Fruit fly (Drosophila melanogaster) whole organism, prepupa: Measurements from ENCODE around the gene Tpr2.

Experiments
- Blimp-1 ChIP-seq: fragments of 200-800 bp; sonication (Bioruptor generic); optimal IDR thresholded peaks from 3 replicates; lab custom pipeline; 2017; ENCODE audit warnings: missing biosample characterization, missing genetic modification characterization, mild to moderate bottlenecking, moderate library complexity, missing genetic modification reagents
- CG10631 ChIP-seq: fragments of 200-800 bp; sonication (Bioruptor generic); optimal IDR thresholded peaks from 2 replicates; lab custom pipeline; 2016; ENCODE audit warnings: missing biosample characterization, missing genetic modification characterization
- CG10669 ChIP-seq: fragments of 200-800 bp; sonication (Bioruptor generic); optimal IDR thresholded peaks from 3 replicates; lab custom pipeline; 2018; ENCODE audit warnings: missing biosample characterization, mild to moderate bottlenecking, missing genetic modification characterization, moderate library complexity
- CG11294 ChIP-seq: fragments of 200-800 bp; sonication (Bioruptor generic); IDR thresholded peaks from 2 replicates; pipeline ENCODE4 v1.3.6; 2022; ENCODE audit warnings: missing biosample characterization, missing genetic modification characterization
- CG15336 ChIP-seq: fragments of 200-800 bp; sonication (Bioruptor generic); IDR thresholded peaks from 2 replicates; pipeline ENCODE4 v1.3.6; 2022; ENCODE audit warnings: missing biosample characterization, missing genetic modification characterization
- CG1621 ChIP-seq: fragments of 200-800 bp; sonication (Bioruptor generic); optimal IDR thresholded peaks from 3 replicates; lab custom pipeline; 2018; ENCODE audit warnings: missing biosample characterization, mild to moderate bottlenecking, missing genetic modification characterization
- CG16779 ChIP-seq: fragments of 200-800 bp; sonication (Bioruptor generic); optimal IDR thresholded peaks from 3 replicates; lab custom pipeline; 2017; ENCODE audit warnings: missing biosample characterization, mild to moderate bottlenecking, missing genetic modification characterization
- CG3032 ChIP-seq: fragments of 200-800 bp; optimal IDR thresholded peaks from 2 replicates; lab custom pipeline; 2019; ENCODE audit warnings: missing biosample characterization, mild to moderate bottlenecking, missing genetic modification characterization, moderate library complexity
- CG32006 ChIP-seq: fragments of 200-800 bp; sonication (Bioruptor generic); optimal IDR thresholded peaks from 3 replicates; lab custom pipeline; 2017; ENCODE audit warnings: missing biosample characterization, mild to moderate bottlenecking, missing genetic modification characterization
- CG34406 ChIP-seq: fragments of 200-800 bp; sonication (Bioruptor generic); optimal IDR thresholded peaks from 3 replicates; lab custom pipeline; 2016; ENCODE audit warnings: missing biosample characterization, missing genetic modification characterization
- CG3919 ChIP-seq: fragments of 200-800 bp; sonication (Bioruptor generic); optimal IDR thresholded peaks from 3 replicates; lab custom pipeline; 2016; ENCODE audit warnings: missing biosample characterization, missing genetic modification characterization
- CG6163 ChIP-seq: fragments of 200-800 bp; sonication (Bioruptor generic); IDR thresholded peaks from 3 replicates; pipeline ENCODE4 v1.3.6; 2022; ENCODE audit warnings: missing biosample characterization, missing genetic modification characterization
- CG6276 ChIP-seq: fragments of 200-800 bp; sonication (Bioruptor generic); optimal IDR thresholded peaks from 2 replicates; lab custom pipeline; 2017; ENCODE audit warnings: missing biosample characterization, mild to moderate bottlenecking, missing genetic modification characterization
- CG6792 ChIP-seq: fragments of 200-800 bp; sonication (Bioruptor generic); optimal IDR thresholded peaks from 3 replicates; lab custom pipeline; 2016; ENCODE audit warnings: missing biosample characterization, missing genetic modification characterization
- CG7368 ChIP-seq: fragments of 200-800 bp; sonication (Bioruptor generic); optimal IDR thresholded peaks from 3 replicates; lab custom pipeline; 2016; ENCODE audit warnings: missing biosample characterization, missing genetic modification characterization
- CG8119 ChIP-seq: fragments of 200-800 bp; sonication (Bioruptor generic); IDR thresholded peaks from 3 replicates; pipeline ENCODE4 v1.3.6; 2022; ENCODE audit warnings: missing biosample characterization, missing genetic modification characterization
- CG8319 ChIP-seq: fragments of 200-800 bp; sonication (Bioruptor generic); optimal IDR thresholded peaks from 3 replicates; lab custom pipeline; 2016; ENCODE audit warnings: missing biosample characterization, missing genetic modification characterization
- Eip78C ChIP-seq: fragments of 200-800 bp; sonication (Bioruptor generic); peaks from one replicate; lab custom pipeline; 2016; ENCODE audit warnings: missing biosample characterization, missing genetic modification characterization
- Eip93F ChIP-seq: fragments of 200-800 bp; sonication (Bioruptor generic); optimal IDR thresholded peaks from 2 replicates; lab custom pipeline; 2016; ENCODE audit warnings: missing biosample characterization, mild to moderate bottlenecking, missing genetic modification characterization
- Ets21C ChIP-seq: fragments of 200-800 bp; sonication (Bioruptor generic); optimal IDR thresholded peaks from 3 replicates; lab custom pipeline; 2016; ENCODE audit warnings: missing biosample characterization, missing genetic modification characterization
- Ets96B ChIP-seq: fragments of 200-800 bp; optimal IDR thresholded peaks from 2 replicates; lab custom pipeline; 2019; ENCODE audit warnings: missing biosample characterization, mild to moderate bottlenecking, missing genetic modification characterization, moderate library complexity
- Gug ChIP-seq: fragments of 200-800 bp; sonication (Bioruptor generic); IDR thresholded peaks from 2 replicates; pipeline ENCODE4 v1.3.6; 2022; ENCODE audit warnings: missing biosample characterization, missing genetic modification characterization
- Hr39 ChIP-seq: fragments of 200-800 bp; sonication (Bioruptor generic); optimal IDR thresholded peaks from 2 replicates; lab custom pipeline; 2016; ENCODE audit warnings: missing biosample characterization, missing genetic modification characterization
- Hr4 ChIP-seq: fragments of 200-800 bp; sonication (Bioruptor generic); optimal IDR thresholded peaks from 3 replicates; lab custom pipeline; 2016; ENCODE audit warnings: missing biosample characterization, missing genetic modification characterization
- Met ChIP-seq: fragments of 200-800 bp; sonication (Bioruptor generic); optimal IDR thresholded peaks from 3 replicates; lab custom pipeline; 2016; ENCODE audit warnings: missing biosample characterization, missing genetic modification characterization
- Smox ChIP-seq: fragments of 200-800 bp; sonication (Bioruptor generic); optimal IDR thresholded peaks from 3 replicates; lab custom pipeline; 2016; ENCODE audit warnings: missing biosample characterization, missing genetic modification characterization
- Sox102F ChIP-seq: fragments of 200-800 bp; sonication (Bioruptor generic); optimal IDR thresholded peaks from 2 replicates; lab custom pipeline; 2016; ENCODE audit warnings: missing biosample characterization, mild to moderate bottlenecking, missing genetic modification characterization
- Sox14 ChIP-seq: fragments of 200-800 bp; sonication (Bioruptor generic); optimal IDR thresholded peaks from 3 replicates; lab custom pipeline; 2016; ENCODE audit warnings: missing biosample characterization, missing genetic modification characterization
- cyc ChIP-seq: fragments of 200-800 bp; sonication (Bioruptor generic); optimal IDR thresholded peaks from 3 replicates; lab custom pipeline; 2016; ENCODE audit warnings: missing biosample characterization, missing genetic modification characterization
- dac ChIP-seq: fragments of 200-800 bp; sonication (Bioruptor generic); optimal IDR thresholded peaks from 2 replicates; lab custom pipeline; 2017; ENCODE audit warnings: missing biosample characterization, mild to moderate bottlenecking, missing genetic modification characterization
- dsx ChIP-seq: fragments of 200-800 bp; optimal IDR thresholded peaks from 3 replicates; lab custom pipeline; 2019; ENCODE audit warnings: missing biosample characterization, mild to moderate bottlenecking, missing genetic modification characterization, moderate library complexity; ENCODE audit not compliant: poor library complexity, severe bottlenecking
- eg ChIP-seq: fragments of 200-800 bp; sonication (Bioruptor generic); IDR thresholded peaks from 3 replicates; pipeline ENCODE4 v1.3.6; 2022; ENCODE audit warnings: missing biosample characterization, missing genetic modification characterization
- fd59A ChIP-seq: fragments of 200-800 bp; sonication (Bioruptor generic); optimal IDR thresholded peaks from 2 replicates; lab custom pipeline; 2017; ENCODE audit warnings: missing biosample characterization, mild to moderate bottlenecking, missing genetic modification characterization, missing genetic modification reagents
- fkh ChIP-seq: fragments of 200-800 bp; sonication (Bioruptor generic); optimal IDR thresholded peaks from 3 replicates; lab custom pipeline; 2017; ENCODE audit warnings: missing biosample characterization, mild to moderate bottlenecking, missing genetic modification characterization, moderate library complexity
- lz ChIP-seq: fragments of 200-800 bp; sonication (Bioruptor generic); optimal IDR thresholded peaks from 3 replicates; lab custom pipeline; 2016; ENCODE audit warnings: missing biosample characterization, missing genetic modification characterization
- salr ChIP-seq, 2 experiments: fragments of 200-800 bp; sonication (Bioruptor generic); optimal IDR thresholded peaks; 3 replicates each; lab custom pipeline; 2016 to 2018; ENCODE audit warnings: missing biosample characterization in 2 of 2, missing genetic modification characterization in 2 of 2, mild to moderate bottlenecking in 1 of 2
- ss ChIP-seq, 2 experiments: fragments of 200-800 bp; sonication (Bioruptor generic); optimal IDR thresholded peaks; 2 replicates in 1 of 2; 3 replicates in 1 of 2; lab custom pipeline; 2017 to 2018; ENCODE audit warnings: mild to moderate bottlenecking in 2 of 2, missing biosample characterization in 2 of 2, missing genetic modification characterization in 2 of 2, moderate library complexity in 1 of 2
- svp ChIP-seq: fragments of 200-800 bp; sonication (Bioruptor generic); peaks from one replicate; lab custom pipeline; 2016; ENCODE audit warnings: missing biosample characterization, missing genetic modification characterization
- topi ChIP-seq: fragments of 200-800 bp; sonication (Bioruptor generic); optimal IDR thresholded peaks from 3 replicates; lab custom pipeline; 2016; ENCODE audit warnings: missing biosample characterization, missing genetic modification characterization
- vri ChIP-seq: fragments of 200-800 bp; sonication (Bioruptor generic); optimal IDR thresholded peaks from 3 replicates; lab custom pipeline; 2016; ENCODE audit warnings: missing biosample characterization, mild to moderate bottlenecking, missing genetic modification characterization

The Tpr2 gene

DNA sequence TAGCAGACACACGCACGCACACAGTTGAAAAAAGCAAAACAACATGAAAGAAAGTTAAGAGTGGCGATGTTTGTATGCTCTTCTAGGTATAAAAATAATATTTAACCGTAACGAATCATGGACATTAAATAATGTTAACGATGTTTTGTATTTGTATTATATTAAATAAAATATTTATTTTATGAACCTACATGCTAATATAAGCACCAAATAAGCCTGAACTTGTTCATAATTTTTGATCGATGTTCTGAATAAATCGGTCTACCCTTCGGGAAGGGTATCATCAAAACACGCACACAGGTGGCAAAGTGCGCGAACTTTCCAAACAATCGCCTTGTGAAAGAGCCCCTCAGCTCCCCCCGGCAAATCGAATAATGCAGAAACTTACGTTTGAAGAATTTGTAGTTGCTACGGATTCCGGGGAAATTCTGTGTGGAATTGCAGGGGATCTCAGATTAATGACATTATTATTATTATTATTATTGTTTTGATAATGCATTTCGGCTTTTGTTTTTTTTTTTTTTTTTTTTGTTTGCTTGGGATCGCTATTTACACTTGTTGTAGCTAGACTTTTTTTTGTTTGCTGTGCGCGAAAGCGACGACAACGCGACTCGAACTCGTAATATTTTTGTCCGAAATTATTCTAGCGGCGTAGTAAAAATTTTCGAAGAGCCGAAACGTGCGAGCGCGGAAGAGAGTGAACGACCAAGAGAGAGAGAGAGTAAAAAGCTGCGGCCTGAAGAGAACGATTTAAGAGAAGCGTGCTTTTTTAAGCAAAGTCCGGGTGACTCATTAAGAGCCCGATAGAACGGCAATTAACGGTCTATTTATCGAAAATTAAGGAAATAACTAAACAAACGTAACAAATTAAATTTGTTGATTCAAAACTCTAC lies 28.5 kb downstream of the Tpr2 start (continued):
- TF ChIP-seq Sox102F (GFP tag; lab: Kevin White, UChicago) = peak; percentile 19
- no peak for TF ChIP-seq dsx (GFP tag; lab: Kevin White, UChicago)
- peak; percentile 2 for TF ChIP-seq Met (GFP tag; lab: Kevin White, UChicago)
- TF ChIP-seq Hr4 = no peak
- TF ChIP-seq CG10631 (GFP tag; lab: Kevin White, UChicago) = no peak
- no peak for TF ChIP-seq Blimp-1 (GFP tag; lab: Kevin White, UChicago)
- no peak for TF ChIP-seq Ets21C (GFP tag; lab: Kevin White, UChicago)
- TF ChIP-seq Hr39 (GFP tag; lab: Kevin White, UChicago) = no peak
- no peak for TF ChIP-seq CG8319 (GFP tag; lab: Kevin White, UChicago)
- TF ChIP-seq, all 60 proteins: peak for 23

DNA sequence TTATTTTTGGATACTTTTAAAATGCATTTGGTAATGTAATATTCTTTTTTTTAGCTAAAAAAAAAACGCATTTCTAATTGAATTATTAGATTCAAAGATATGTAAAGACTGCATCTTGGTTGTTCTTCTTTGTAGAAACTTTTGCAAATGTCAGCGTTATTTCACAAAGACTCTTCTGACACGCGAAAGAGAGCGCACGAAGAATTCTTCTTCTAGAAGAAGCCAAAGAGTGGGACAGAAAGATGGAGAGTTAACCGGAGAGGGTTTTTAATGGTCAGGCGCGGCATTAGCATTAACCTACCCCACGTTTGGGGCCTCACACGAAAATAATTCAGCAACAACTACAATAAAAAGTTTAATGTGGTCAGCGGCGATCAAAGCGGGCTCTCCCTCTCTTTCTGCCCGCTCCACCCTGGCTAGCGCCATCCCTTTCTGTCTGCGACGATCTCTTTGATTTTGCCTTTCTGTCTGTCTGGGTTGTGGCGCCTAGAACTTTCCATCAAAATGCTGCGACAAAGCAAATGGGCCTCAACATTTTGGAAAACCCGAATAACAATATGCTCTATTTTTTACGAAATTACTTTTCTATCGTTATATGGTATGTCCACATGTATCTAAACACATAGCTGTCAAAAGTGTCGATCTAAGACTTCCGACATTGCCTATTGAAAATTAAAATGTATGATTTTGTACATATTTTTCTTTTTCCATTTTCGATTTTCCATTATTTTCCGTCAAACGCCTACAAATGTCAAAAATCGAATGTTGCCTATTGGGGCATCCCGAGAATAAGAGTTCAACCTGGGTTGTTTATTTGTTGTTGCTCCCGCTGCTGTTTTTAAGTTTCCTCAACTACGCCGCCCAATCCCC lies 29.4 kb downstream of the Tpr2 start:
- TF ChIP-seq Eip93F (GFP tag; lab: Kevin White, UChicago) = no peak
- no peak for TF ChIP-seq CG6276 (GFP tag; lab: Kevin White, UChicago)
- no peak for TF ChIP-seq fd59A (GFP tag; lab: Kevin White, UChicago)
- no peak for TF ChIP-seq CG6792 (GFP tag; lab: Kevin White, UChicago)
- TF ChIP-seq Smox (GFP tag; lab: Kevin White, UChicago) = no peak
- 0 out of 3 replicates have a peak, but pooled peaks have one; percentile 29 for TF ChIP-seq eg (GFP tag; lab: Robert Waterston, UW)
- TF ChIP-seq lz (GFP tag; lab: Kevin White, UChicago) = no peak
- peak; percentile 23 for TF ChIP-seq Hr4
- peak; percentile 66 for TF ChIP-seq Eip78C (GFP tag; lab: Kevin White, UChicago)
- TF ChIP-seq CG8119 = peak; percentile 11; the same call in 1 of the 3 replicates
- TF ChIP-seq CG3032 (tag; lab: Kevin White, UChicago) = no peak
- TF ChIP-seq salr (GFP tag; optimal IDR thresholded peaks at IDR 0.05; lab: Kevin White, UChicago) = peak in 1 of 2 experiments; percentile 14
- no peak for TF ChIP-seq vri
- TF ChIP-seq CG32006 = peak; percentile 9
- TF ChIP-seq CG1621 (tag; lab: Kevin White, UChicago) = no peak
- no peak for TF ChIP-seq CG10669 (GFP tag; lab: Kevin White, UChicago)

DNA sequence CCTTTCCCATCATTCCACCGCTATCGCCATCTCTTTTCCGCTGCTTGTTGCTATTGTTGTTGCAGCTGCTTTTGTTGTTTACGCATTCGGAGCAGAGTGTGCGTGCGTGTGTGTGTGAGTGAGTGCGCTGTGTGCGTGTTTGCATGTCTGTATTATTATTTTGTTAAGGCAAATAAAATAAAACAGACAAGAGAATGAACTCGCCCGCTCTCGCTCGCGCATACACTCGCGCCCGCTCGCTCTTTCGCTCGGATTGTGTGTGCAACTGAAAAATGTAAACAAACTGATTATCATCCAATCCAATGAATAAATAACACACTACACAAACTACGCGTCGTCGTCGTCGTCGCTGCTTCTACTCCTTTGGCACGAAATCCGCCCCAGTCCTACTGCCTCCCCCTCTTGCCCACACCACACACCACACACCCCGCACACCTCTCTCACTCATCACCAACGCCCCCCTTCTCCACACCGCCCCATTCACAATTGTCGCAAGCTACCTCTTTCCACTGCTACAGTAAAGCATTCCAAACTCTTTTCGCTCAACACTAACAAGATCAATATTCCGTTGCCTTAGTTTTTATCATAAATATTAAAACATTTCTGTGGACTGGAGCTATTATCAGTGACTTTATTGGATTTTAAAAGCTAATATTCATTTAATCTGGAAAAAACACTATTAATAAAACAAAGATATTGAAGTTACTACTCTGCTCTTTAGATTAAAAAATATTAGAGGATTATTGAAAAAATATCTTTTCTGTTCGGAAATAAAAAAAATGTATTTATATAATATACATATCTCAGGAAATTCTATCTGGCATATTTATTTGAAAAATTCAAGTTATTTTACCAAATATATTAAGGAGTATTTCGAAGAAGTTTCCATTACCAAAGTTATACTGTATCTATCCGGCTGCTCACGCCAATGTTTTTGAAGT lies 30.3 kb downstream of the Tpr2 start:
- TF ChIP-seq topi (GFP tag; lab: Kevin White, UChicago) = peak; percentile 1
- peak; percentile 65 for TF ChIP-seq CG16779 (tag; lab: Kevin White, UChicago)
- TF ChIP-seq CG3919 (GFP tag; lab: Kevin White, UChicago) = no peak
- no peak for TF ChIP-seq Hr39 (GFP tag; lab: Kevin White, UChicago)
- peak; percentile 100 for TF ChIP-seq fkh (GFP tag; lab: Kevin White, UChicago)
- TF ChIP-seq dac (GFP tag; lab: Kevin White, UChicago) = peak; percentile 43
- no peak for TF ChIP-seq CG11294 (GFP tag; lab: Robert Waterston, UW)
- TF ChIP-seq ss (GFP tag; optimal IDR thresholded peaks at IDR 0.05; lab: Kevin White, UChicago) = peak; percentile 90 to 95
- TF ChIP-seq CG6792 (GFP tag; lab: Kevin White, UChicago) = peak; percentile 48
- TF ChIP-seq CG7368 (GFP tag; lab: Kevin White, UChicago) = peak; percentile 13
- peak; percentile 61 for TF ChIP-seq CG15336 (GFP tag; lab: Robert Waterston, UW)
- TF ChIP-seq Sox14 (GFP tag; lab: Kevin White, UChicago) = peak; percentile 63
- TF ChIP-seq Ets96B = peak; percentile 38
- peak; percentile 45 for TF ChIP-seq CG34406 (GFP tag; lab: Kevin White, UChicago)
- TF ChIP-seq fd59A (GFP tag; lab: Kevin White, UChicago) = peak; percentile 58
- TF ChIP-seq CG6163 (GFP tag; lab: Robert Waterston, UW) = peak; percentile 88
- peak; percentile 39 for TF ChIP-seq Gug (GFP tag; lab: Robert Waterston, UW)
- peak; percentile 24 for TF ChIP-seq Met (GFP tag; lab: Kevin White, UChicago)
- TF ChIP-seq salr (GFP tag; optimal IDR thresholded peaks at IDR 0.05; lab: Kevin White, UChicago) = peak; percentile 49 to 72
- TF ChIP-seq cyc (GFP tag; lab: Kevin White, UChicago) = no peak
- peak; percentile 71 for TF ChIP-seq vri
- no peak for TF ChIP-seq lz (GFP tag; lab: Kevin White, UChicago)
- TF ChIP-seq CG8119 = peak; percentile 68
- TF ChIP-seq CG10631 (GFP tag; lab: Kevin White, UChicago) = no peak
- no peak for TF ChIP-seq Ets21C (GFP tag; lab: Kevin White, UChicago)
- peak; percentile 73 for TF ChIP-seq svp
- peak; percentile 25 for TF ChIP-seq Eip93F (GFP tag; lab: Kevin White, UChicago)
